Fruit fly (Drosophila melanogaster) whole organism, pupa: ENCODE measurements around the gene CG14309.
A peak's percentile ranks its signal among the peaks of the same experiment; 100 is the strongest.

Source experiments
- CG10348 ChIP-seq: fragments of 200-800 bp; sonication (Bioruptor generic); IDR thresholded peaks from 2 replicates; pipeline ENCODE4 v1.3.6; 2022; ENCODE audit warnings: missing biosample characterization, missing genetic modification characterization
- CG12605 ChIP-seq: fragments of 200-800 bp; sonication (Bioruptor generic); IDR thresholded peaks from 2 replicates; pipeline ENCODE4 v1.3.6; 2022; ENCODE audit warnings: missing biosample characterization, missing genetic modification characterization
- CG13204 ChIP-seq: fragments of 200-800 bp; sonication (Bioruptor generic); optimal IDR thresholded peaks from 2 replicates; lab custom pipeline; 2018; ENCODE audit warnings: missing biosample characterization, mild to moderate bottlenecking, missing genetic modification characterization, moderate library complexity
- CG14655 ChIP-seq: fragments of 200-800 bp; sonication (Bioruptor generic); optimal IDR thresholded peaks from 3 replicates; lab custom pipeline; 2017; ENCODE audit warnings: mild to moderate bottlenecking, missing biosample characterization, missing genetic modification reagents, missing genetic modification characterization
- CG15710 ChIP-seq: fragments of 200-800 bp; sonication (Bioruptor generic); optimal IDR thresholded peaks from 2 replicates; lab custom pipeline; 2018; ENCODE audit warnings: missing biosample characterization, mild to moderate bottlenecking, missing genetic modification characterization, moderate library complexity
- CG17806 ChIP-seq: fragments of 200-800 bp; sonication (Bioruptor generic); optimal IDR thresholded peaks from 2 replicates; lab custom pipeline; 2018; ENCODE audit warnings: missing biosample characterization, mild to moderate bottlenecking, missing genetic modification characterization, moderate library complexity
- CG32121 ChIP-seq: fragments of 200-800 bp; sonication (Bioruptor generic); IDR thresholded peaks from 2 replicates; pipeline ENCODE4 v1.3.6; 2022; ENCODE audit warnings: missing biosample characterization, missing genetic modification characterization
- CG34367 ChIP-seq: fragments of 200-800 bp; sonication (Bioruptor generic); optimal IDR thresholded peaks from 2 replicates; lab custom pipeline; 2018; ENCODE audit warnings: missing biosample characterization, mild to moderate bottlenecking, missing genetic modification characterization
- CG4496 ChIP-seq: fragments of 200-800 bp; sonication (Bioruptor generic); IDR thresholded peaks from 3 replicates; pipeline ENCODE4 v1.3.6; 2022; ENCODE audit warnings: missing biosample characterization, missing genetic modification characterization
- CG8159 ChIP-seq: fragments of 200-800 bp; sonication (Bioruptor generic); optimal IDR thresholded peaks from 3 replicates; lab custom pipeline; 2018; ENCODE audit warnings: missing biosample characterization, mild to moderate bottlenecking, missing genetic modification characterization, moderate library complexity
- CG8301 ChIP-seq: fragments of 200-800 bp; sonication (Bioruptor generic); optimal IDR thresholded peaks from 2 replicates; lab custom pipeline; 2018; ENCODE audit warnings: missing biosample characterization, mild to moderate bottlenecking, missing genetic modification characterization
- CG9948 ChIP-seq: fragments of 200-800 bp; sonication (Bioruptor generic); optimal IDR thresholded peaks from 2 replicates; lab custom pipeline; 2018; ENCODE audit warnings: missing biosample characterization, mild to moderate bottlenecking, missing genetic modification characterization, moderate library complexity
- D1 ChIP-seq: fragments of 200-800 bp; sonication (Bioruptor generic); optimal IDR thresholded peaks from 2 replicates; lab custom pipeline; 2018; ENCODE audit warnings: missing biosample characterization, mild to moderate bottlenecking, missing genetic modification characterization, moderate library complexity
- EcR ChIP-seq: fragments of 200-800 bp; sonication (Bioruptor generic); optimal IDR thresholded peaks from 3 replicates; lab custom pipeline; 2019; ENCODE audit warnings: missing biosample characterization, missing genetic modification characterization, mild to moderate bottlenecking, moderate library complexity, missing genetic modification reagents
- Ets98B ChIP-seq: fragments of 200-800 bp; sonication (Bioruptor generic); IDR thresholded peaks from 2 replicates; pipeline ENCODE4 v1.3.6; 2022; ENCODE audit warnings: missing biosample characterization, missing genetic modification characterization
- Pif1A ChIP-seq: fragments of 200-800 bp; sonication (Bioruptor generic); optimal IDR thresholded peaks from 3 replicates; lab custom pipeline; 2016; ENCODE audit warnings: missing biosample characterization, missing genetic modification characterization
- Pif1B ChIP-seq: fragments of 200-800 bp; sonication (Bioruptor generic); optimal IDR thresholded peaks from 3 replicates; lab custom pipeline; 2016; ENCODE audit warnings: missing biosample characterization, missing genetic modification characterization
- Snoo ChIP-seq: fragments of 200-800 bp; sonication (Bioruptor generic); optimal IDR thresholded peaks from 3 replicates; lab custom pipeline; 2017; ENCODE audit warnings: missing biosample characterization, mild to moderate bottlenecking, missing genetic modification characterization, inconsistent platforms
- fd96Ca ChIP-seq: fragments of 200-800 bp; sonication (Bioruptor generic); IDR thresholded peaks from 3 replicates; pipeline ENCODE4 v1.3.6; 2022; ENCODE audit warnings: missing biosample characterization, missing genetic modification characterization
- gl ChIP-seq: fragments of 200-800 bp; sonication (Bioruptor generic); optimal IDR thresholded peaks from 2 replicates; lab custom pipeline; 2018; ENCODE audit warnings: missing biosample characterization, mild to moderate bottlenecking, missing genetic modification characterization
- rn ChIP-seq: fragments of 200-800 bp; sonication (Bioruptor generic); IDR thresholded peaks from 2 replicates; pipeline ENCODE4 v1.3.6; 2022; ENCODE audit warnings: missing biosample characterization, missing genetic modification characterization

Gene CG14309

dm6 chr3R:18394876-18395275 lies 10.0 kb upstream of the CG14309 start:
- TF ChIP-seq CG14655 (GFP tag; lab: Kevin White, UChicago) (no peak), CG17806 (no peak), CG4496 (GFP tag; lab: Robert Waterston, UW) (0 out of 3 replicates have a peak, but pooled peaks have one; percentile 32), CG32121 (no peak), EcR (GFP tag; lab: Kevin White, UChicago) (peak; percentile 86)
- TF ChIP-seq, all 21 proteins: peak for 2

dm6 chr3R:18393436-18393835 lies 8.6 kb upstream of the CG14309 start:
- TF ChIP-seq fd96Ca: no peak
- TF ChIP-seq Snoo (tag; lab: Kevin White, UChicago): no peak
- peak; percentile 71 for TF ChIP-seq CG15710 (tag; lab: Kevin White, UChicago)
- no peak for TF ChIP-seq CG14655 (GFP tag; lab: Kevin White, UChicago)
- TF ChIP-seq Pif1B: peak; percentile 35
- peak; percentile 36 for TF ChIP-seq CG13204 (GFP tag; lab: Kevin White, UChicago)
- peak; percentile 52 for TF ChIP-seq CG8159
- TF ChIP-seq CG17806: peak; percentile 36
- peak; percentile 40 for TF ChIP-seq CG34367 (tag; lab: Kevin White, UChicago)
- no peak for TF ChIP-seq CG9948 (tag; lab: Kevin White, UChicago)
- TF ChIP-seq CG32121: peak; percentile 69; the same call in 1 of the 2 replicates
- TF ChIP-seq Ets98B: peak; percentile 75
- peak; percentile 44 for TF ChIP-seq gl (tag; lab: Kevin White, UChicago)
- peak; percentile 44; the same call in 1 of the 2 replicates for TF ChIP-seq rn (GFP tag; lab: Robert Waterston, UW)
- TF ChIP-seq D1 (tag; lab: Kevin White, UChicago): no peak
- TF ChIP-seq Pif1A (GFP tag; lab: Kevin White, UChicago): peak; percentile 63
- no peak for TF ChIP-seq CG10348 (GFP tag; lab: Robert Waterston, UW)
- TF ChIP-seq CG12605: peak; percentile 54
- peak; percentile 1 for TF ChIP-seq EcR (GFP tag; lab: Kevin White, UChicago)

- TF ChIP-seq CG15710 (tag; lab: Kevin White, UChicago) (no peak), CG34367 (tag; lab: Kevin White, UChicago) (no peak), CG17806 (no peak), CG32121 (no peak), CG8301 (tag; lab: Kevin White, UChicago) (no peak), Ets98B (no peak), CG8159 (no peak), CG14655 (GFP tag; lab: Kevin White, UChicago) (no peak), CG12605 (no peak), CG13204 (GFP tag; lab: Kevin White, UChicago) (no peak), gl (tag; lab: Kevin White, UChicago) (no peak), CG4496 (GFP tag; lab: Robert Waterston, UW) (no peak), fd96Ca (no peak), D1 (tag; lab: Kevin White, UChicago) (no peak)
Observed at dm6 chr3R:18389790-18390189, 4.9 kb upstream of the CG14309 start, which contains the start of gene Vha100-4. Gene Vha100-4 (minus strand): TSS chr3R:18389805.

dm6 chr3R:18385593-18385992 lies 721 bp upstream of the CG14309 start, which contains the start of gene cona:
Gene cona (plus strand): TSS chr3R:18385828.
- no peak for TF ChIP-seq CG10348 (GFP tag; lab: Robert Waterston, UW)
- TF ChIP-seq D1 (tag; lab: Kevin White, UChicago): no peak
- TF ChIP-seq CG8301 (tag; lab: Kevin White, UChicago): no peak
- no peak for TF ChIP-seq Ets98B
- no peak for TF ChIP-seq CG4496 (GFP tag; lab: Robert Waterston, UW)
- no peak for TF ChIP-seq CG17806
- no peak for TF ChIP-seq CG15710 (tag; lab: Kevin White, UChicago)
- no peak for TF ChIP-seq rn (GFP tag; lab: Robert Waterston, UW)
- TF ChIP-seq CG8159: no peak
- TF ChIP-seq CG12605: no peak
- TF ChIP-seq CG32121: no peak
- no peak for TF ChIP-seq EcR (GFP tag; lab: Kevin White, UChicago)
- TF ChIP-seq Snoo (tag; lab: Kevin White, UChicago): no peak
- no peak for TF ChIP-seq CG34367 (tag; lab: Kevin White, UChicago)

dm6 chr3R:18381014-18381512 lies 3.8 kb downstream of the CG14309 start, which contains the start of gene CG7675:
Gene CG7675 (minus strand): TSS chr3R:18381178.
- peak; percentile 36 for TF ChIP-seq CG15710 (tag; lab: Kevin White, UChicago)
- peak; percentile 94 for TF ChIP-seq gl (tag; lab: Kevin White, UChicago)
- no peak for TF ChIP-seq rn (GFP tag; lab: Robert Waterston, UW)
- no peak for TF ChIP-seq CG9948 (tag; lab: Kevin White, UChicago)
- TF ChIP-seq CG12605: peak; percentile 18; the same call in 1 of the 2 replicates
- no peak for TF ChIP-seq CG4496 (GFP tag; lab: Robert Waterston, UW)
- peak; percentile 21 for TF ChIP-seq Snoo (tag; lab: Kevin White, UChicago)
- TF ChIP-seq D1 (tag; lab: Kevin White, UChicago): no peak
- TF ChIP-seq CG14655 (GFP tag; lab: Kevin White, UChicago): no peak
- TF ChIP-seq Ets98B: peak; percentile 44; the same call in 1 of the 2 replicates
- TF ChIP-seq CG8159: peak; percentile 36
- peak; percentile 61 for TF ChIP-seq Pif1A (GFP tag; lab: Kevin White, UChicago)
- TF ChIP-seq CG13204 (GFP tag; lab: Kevin White, UChicago): peak; percentile 66
- TF ChIP-seq CG10348 (GFP tag; lab: Robert Waterston, UW): no peak
- peak; percentile 63 for TF ChIP-seq Pif1B
- peak; percentile 43 for TF ChIP-seq CG34367 (tag; lab: Kevin White, UChicago)
- TF ChIP-seq CG8301 (tag; lab: Kevin White, UChicago): no peak
- no peak for TF ChIP-seq CG32121
- peak; percentile 85 for TF ChIP-seq EcR (GFP tag; lab: Kevin White, UChicago)
- 0 out of 3 replicates have a peak, but pooled peaks have one; percentile 18 for TF ChIP-seq fd96Ca
- peak; percentile 24 for TF ChIP-seq CG17806
